Fruit fly (Drosophila melanogaster): Measurements from ENCODE around the gene RPA2.
A peak's percentile ranks its signal among the peaks of the same experiment; 100 is the strongest.

RPA2 gene

dm6 chr2L:20934013-20934412 is 8.1 kb upstream of the RPA2 start, which contains the start of gene CG9270:
CG9270 (minus strand) TSS chr2L:20934113.
- TF ChIP-seq stwl (tag; optimal IDR thresholded peaks at IDR 0.05) (no peak), hth (optimal IDR thresholded peaks at IDR 0.05) (no peak)

- TF ChIP-seq Myb (GFP tag; optimal IDR thresholded peaks at IDR 0.05) (peak; percentile 33), CG16779 (GFP tag; IDR thresholded peaks at IDR 0.05) (no peak), scrt (GFP tag; optimal IDR thresholded peaks at IDR 0.05) (no peak), pzg (GFP tag; optimal IDR thresholded peaks at IDR 0.05) (peak; percentile 51), Ets97D (GFP tag; optimal IDR thresholded peaks at IDR 0.05) (peak; percentile 33), Awh (GFP tag; IDR thresholded peaks at IDR 0.05) (no peak), hbn (GFP tag; IDR thresholded peaks at IDR 0.05; ENCODE audit: partially characterized antibody) (0 out of 2 replicates have a peak, but pooled peaks have one; percentile 33), D19A (tag; optimal IDR thresholded peaks at IDR 0.05) (no peak), CG10321 (GFP tag; IDR thresholded peaks at IDR 0.05) (no peak), CG2199 (GFP tag; IDR thresholded peaks at IDR 0.05) (no peak), CG11504 (tag; optimal IDR thresholded peaks at IDR 0.05) (no peak), phol (tag; optimal IDR thresholded peaks at IDR 0.05) (peak; percentile 71), usp (GFP tag; optimal IDR thresholded peaks at IDR 0.05) (no peak), CG3281 (GFP tag; optimal IDR thresholded peaks at IDR 0.05) (no peak), HHEX (GFP tag; optimal IDR thresholded peaks at IDR 0.05) (no peak), CG30431 (GFP tag; optimal IDR thresholded peaks at IDR 0.05) (no peak), CG32772 (GFP tag; IDR thresholded peaks at IDR 0.05) (no peak), nmo (GFP tag; optimal IDR thresholded peaks at IDR 0.05) (no peak), CG14710 (tag; optimal IDR thresholded peaks at IDR 0.05) (peak; percentile 14), tx (GFP tag; optimal IDR thresholded peaks at IDR 0.05) (no peak), CG15269 (tag; optimal IDR thresholded peaks at IDR 0.05) (no peak), CG4617 (GFP tag; optimal IDR thresholded peaks at IDR 0.05; ENCODE audit: borderline replicate concordance) (no peak), ato (GFP tag; IDR thresholded peaks at IDR 0.05; ENCODE audit: partially characterized antibody) (no peak), abd-A (tag; optimal IDR thresholded peaks at IDR 0.05) (no peak), CG30020 (tag; optimal IDR thresholded peaks at IDR 0.05) (no peak), slbo (GFP tag; IDR thresholded peaks at IDR 0.05) (no peak), sob (GFP tag; IDR thresholded peaks at IDR 0.05) (no peak), pros (GFP tag; optimal IDR thresholded peaks at IDR 0.05) (no peak), gfzf (GFP tag; optimal IDR thresholded peaks at IDR 0.05) (peak; percentile 68), Dbx (GFP tag; IDR thresholded peaks at IDR 0.05) (no peak), ttk (GFP tag; IDR thresholded peaks at IDR 0.05) (no peak), Max (GFP tag; optimal IDR thresholded peaks at IDR 0.05) (no peak), CTCF (GFP tag; optimal IDR thresholded peaks at IDR 0.05) (peak; percentile 46), Lhr (GFP tag; optimal IDR thresholded peaks at IDR 0.05) (peak; percentile 9), Sin3A (optimal IDR thresholded peaks at IDR 0.05) (peak; percentile 37), zen2 (GFP tag; IDR thresholded peaks at IDR 0.05; ENCODE audit: partially characterized antibody) (no peak), CG9437 (GFP tag; optimal IDR thresholded peaks at IDR 0.05) (no peak), jing (GFP tag; optimal IDR thresholded peaks at IDR 0.05) (no peak), slou (GFP tag; optimal IDR thresholded peaks at IDR 0.05) (no peak), Bteb2 (GFP tag; optimal IDR thresholded peaks at IDR 0.05) (no peak), CG31388 (GFP tag; optimal IDR thresholded peaks at IDR 0.05) (no peak), CG17186 (GFP tag; optimal IDR thresholded peaks at IDR 0.05) (peak; percentile 33), CG1603 (tag; optimal IDR thresholded peaks at IDR 0.05) (peak; percentile 50), Dp (GFP tag; optimal IDR thresholded peaks at IDR 0.05) (peak; percentile 91), Oaz (GFP tag; IDR thresholded peaks at IDR 0.05) (no peak), amos (GFP tag; IDR thresholded peaks at IDR 0.05; ENCODE audit: partially characterized antibody) (peak; percentile 43), CG15514 (GFP tag; optimal IDR thresholded peaks at IDR 0.05) (peak; percentile 13), gt (GFP tag; IDR thresholded peaks at IDR 0.05) (no peak)
Observed at dm6 chr2L:20927653-20928052, 1.7 kb upstream of the RPA2 start, which contains the start of gene Nthl1. Nthl1 (minus strand) TSS chr2L:20927860.
